Fruit fly (Drosophila melanogaster) whole organism, embryonic: ENCODE data around the gene CG6236.

Experiments
- Aef1 ChIP-seq: fragments of 200-800 bp; sonication (Bioruptor generic); IDR thresholded peaks from 3 replicates; pipeline ENCODE4 v1.3.6; 2022; ENCODE audit warnings: missing biosample characterization, missing genetic modification characterization
- Atf3 ChIP-seq: fragments of 200-800 bp; sonication (Bioruptor generic); optimal IDR thresholded peaks from 3 replicates; lab custom pipeline; 2016; ENCODE audit warnings: missing biosample characterization, missing genetic modification characterization
- BtbVII ChIP-seq: fragments of 200-800 bp; sonication (Bioruptor generic); optimal IDR thresholded peaks from 3 replicates; lab custom pipeline; 2017; ENCODE audit warnings: missing biosample characterization, mild to moderate bottlenecking, missing genetic modification characterization
- CG10267 ChIP-seq: fragments of 200-800 bp; sonication (Bioruptor generic); optimal IDR thresholded peaks from 2 replicates; lab custom pipeline; 2018; ENCODE audit warnings: missing biosample characterization, mild to moderate bottlenecking, missing genetic modification characterization, moderate library complexity
- CG10462 ChIP-seq: fragments of 200-800 bp; sonication (Bioruptor generic); optimal IDR thresholded peaks from 2 replicates; lab custom pipeline; 2016; ENCODE audit warnings: missing biosample characterization, missing genetic modification characterization
- CG15011 ChIP-seq: fragments of 200-800 bp; sonication (Bioruptor generic); optimal IDR thresholded peaks from 3 replicates; lab custom pipeline; 2018; ENCODE audit warnings: missing biosample characterization, mild to moderate bottlenecking, missing genetic modification characterization
- CG15514 ChIP-seq: fragments of 200-800 bp; sonication (Bioruptor generic); optimal IDR thresholded peaks from 3 replicates; lab custom pipeline; 2017; ENCODE audit warnings: missing biosample characterization, missing genetic modification characterization, mild to moderate bottlenecking, moderate library complexity, missing genetic modification reagents
- CG15601 ChIP-seq: fragments of 200-800 bp; sonication (Bioruptor generic); optimal IDR thresholded peaks from 3 replicates; lab custom pipeline; 2019; ENCODE audit warnings: missing biosample characterization, mild to moderate bottlenecking, missing genetic modification characterization, moderate library complexity
- CG17328 ChIP-seq: fragments of 200-800 bp; sonication (Bioruptor generic); IDR thresholded peaks from 2 replicates; pipeline ENCODE4 v1.3.6; 2022; ENCODE audit warnings: missing biosample characterization, missing genetic modification characterization
- CG17359 ChIP-seq: fragments of 200-800 bp; sonication (Bioruptor generic); optimal IDR thresholded peaks from 3 replicates; lab custom pipeline; 2018; ENCODE audit warnings: missing biosample characterization, mild to moderate bottlenecking, missing genetic modification characterization, moderate library complexity
- CG18619 ChIP-seq: fragments of 200-800 bp; sonication (Bioruptor generic); optimal IDR thresholded peaks from 3 replicates; lab custom pipeline; 2017; ENCODE audit warnings: missing biosample characterization, mild to moderate bottlenecking, missing genetic modification characterization
- CG2120 ChIP-seq: fragments of 200-800 bp; sonication (Bioruptor generic); optimal IDR thresholded peaks from 3 replicates; lab custom pipeline; 2016; ENCODE audit warnings: missing biosample characterization, missing genetic modification characterization
- CG30020 ChIP-seq: fragments of 200-800 bp; optimal IDR thresholded peaks from 2 replicates; lab custom pipeline; 2019; ENCODE audit warnings: missing biosample characterization, mild to moderate bottlenecking, missing genetic modification characterization, moderate library complexity
- CG3163 ChIP-seq: fragments of 200-800 bp; sonication (Bioruptor generic); optimal IDR thresholded peaks from 3 replicates; lab custom pipeline; 2016; ENCODE audit warnings: missing biosample characterization, missing genetic modification characterization
- CG4282 ChIP-seq: fragments of 200-800 bp; sonication (Bioruptor generic); optimal IDR thresholded peaks from 2 replicates; lab custom pipeline; 2016; ENCODE audit warnings: missing biosample characterization, missing genetic modification characterization
- CG5953 ChIP-seq: fragments of 200-800 bp; sonication (Bioruptor generic); IDR thresholded peaks from 2 replicates; pipeline ENCODE4 v1.3.6; 2022; ENCODE audit warnings: missing biosample characterization, missing genetic modification characterization
- CG6683 ChIP-seq: fragments of 200-800 bp; sonication (Bioruptor generic); optimal IDR thresholded peaks from 2 replicates; lab custom pipeline; 2017; ENCODE audit warnings: missing biosample characterization, mild to moderate bottlenecking, missing genetic modification characterization, missing genetic modification reagents
- CG7357 ChIP-seq: fragments of 200-800 bp; sonication (Bioruptor generic); IDR thresholded peaks from 3 replicates; pipeline ENCODE4 v1.3.6; 2022; ENCODE audit warnings: missing biosample characterization, missing genetic modification characterization
- CG7963 ChIP-seq: fragments of 200-800 bp; sonication (Bioruptor generic); IDR thresholded peaks from 3 replicates; pipeline ENCODE4 v1.3.6; 2022; ENCODE audit warnings: missing biosample characterization, missing genetic modification characterization; ENCODE audit not compliant: partially characterized antibody
- CG8359 ChIP-seq: fragments of 200-800 bp; sonication (Bioruptor generic); optimal IDR thresholded peaks from 2 replicates; lab custom pipeline; 2017; ENCODE audit warnings: missing biosample characterization, mild to moderate bottlenecking, missing genetic modification characterization, borderline replicate concordance
- CG8924 ChIP-seq: fragments of 200-800 bp; optimal IDR thresholded peaks from 3 replicates; lab custom pipeline; 2019; ENCODE audit warnings: missing biosample characterization, mild to moderate bottlenecking, missing genetic modification characterization, moderate library complexity
- CG8944 ChIP-seq: fragments of 200-800 bp; sonication (Bioruptor generic); optimal IDR thresholded peaks from 3 replicates; lab custom pipeline; 2016; ENCODE audit warnings: missing biosample characterization, missing genetic modification characterization
- CTCF ChIP-seq: fragments of 200-800 bp; sonication (Bioruptor generic); optimal IDR thresholded peaks from 2 replicates; lab custom pipeline; 2017; ENCODE audit warnings: missing biosample characterization, mild to moderate bottlenecking, missing genetic modification characterization, moderate library complexity
- Dll ChIP-seq: fragments of 200-800 bp; sonication (Bioruptor generic); IDR thresholded peaks from 4 replicates; pipeline ENCODE4 v1.3.6; 2022; ENCODE audit warnings: missing biosample characterization, missing genetic modification characterization; ENCODE audit not compliant: partially characterized antibody
- Ets65A ChIP-seq: fragments of 200-800 bp; sonication (Bioruptor generic); peaks from one replicate; lab custom pipeline; 2016; ENCODE audit warnings: missing biosample characterization, missing genetic modification characterization
- HmgD ChIP-seq: fragments of 200-800 bp; sonication (Bioruptor generic); optimal IDR thresholded peaks from 3 replicates; lab custom pipeline; 2016; ENCODE audit warnings: missing biosample characterization, missing genetic modification characterization
- Jarid2 ChIP-seq: fragments of 200-800 bp; sonication (Bioruptor generic); optimal IDR thresholded peaks from 3 replicates; lab custom pipeline; 2017; ENCODE audit warnings: mild to moderate bottlenecking, missing biosample characterization, missing genetic modification reagents, missing genetic modification characterization
- MESR4 ChIP-seq: fragments of 200-800 bp; sonication (Bioruptor generic); optimal IDR thresholded peaks from 2 replicates; lab custom pipeline; 2018; ENCODE audit warnings: missing biosample characterization, mild to moderate bottlenecking, missing genetic modification characterization, moderate library complexity
- Med ChIP-seq: fragments of 200-800 bp; sonication (Bioruptor generic); peaks from one replicate; lab custom pipeline; 2016; ENCODE audit warnings: missing biosample characterization, missing genetic modification characterization, mild to moderate bottlenecking, inconsistent platforms, moderate library complexity
- NK7.1 ChIP-seq: fragments of 200-800 bp; sonication (Bioruptor generic); optimal IDR thresholded peaks from 3 replicates; lab custom pipeline; 2016; ENCODE audit warnings: missing biosample characterization, missing genetic modification characterization
- Nf-YC ChIP-seq: fragments of 200-800 bp; optimal IDR thresholded peaks from 3 replicates; lab custom pipeline; 2019; ENCODE audit warnings: missing biosample characterization, mild to moderate bottlenecking, missing genetic modification characterization, moderate library complexity
- Opbp ChIP-seq: fragments of 200-800 bp; sonication (Bioruptor generic); IDR thresholded peaks from 3 replicates; pipeline ENCODE4 v1.3.6; 2022; ENCODE audit warnings: missing biosample characterization, missing genetic modification characterization; ENCODE audit not compliant: partially characterized antibody
- Pdp1 ChIP-seq, 2 experiments: fragments of 200-800 bp; sonication (Bioruptor generic); optimal IDR thresholded peaks; 3 replicates each; lab custom pipeline; 2016; ENCODE audit warnings: missing biosample characterization in 2 of 2, missing genetic modification characterization in 2 of 2, mild to moderate bottlenecking in 1 of 2, moderate library complexity in 1 of 2
- cato ChIP-seq: fragments of 200-800 bp; sonication (Bioruptor generic); optimal IDR thresholded peaks from 2 replicates; lab custom pipeline; 2016; ENCODE audit warnings: missing biosample characterization, missing genetic modification characterization, borderline replicate concordance
- dm ChIP-seq: fragments of 200-800 bp; sonication (Bioruptor generic); optimal IDR thresholded peaks from 3 replicates; lab custom pipeline; 2016; ENCODE audit warnings: missing biosample characterization, missing genetic modification characterization
- ewg ChIP-seq: fragments of 200-800 bp; sonication (Bioruptor generic); optimal IDR thresholded peaks from 3 replicates; lab custom pipeline; 2017; ENCODE audit warnings: mild to moderate bottlenecking, missing biosample characterization, missing genetic modification reagents, missing genetic modification characterization
- gsb ChIP-seq: fragments of 200-800 bp; sonication (Bioruptor generic); IDR thresholded peaks from 2 replicates; pipeline ENCODE4 v1.3.6; 2022; ENCODE audit warnings: missing biosample characterization, missing genetic modification characterization
- kay ChIP-seq: fragments of 200-800 bp; sonication (Bioruptor generic); optimal IDR thresholded peaks from 2 replicates; lab custom pipeline; 2016; ENCODE audit warnings: missing biosample characterization, missing genetic modification characterization
- luna ChIP-seq: fragments of 200-800 bp; sonication (Bioruptor generic); optimal IDR thresholded peaks from 2 replicates; lab custom pipeline; 2016; ENCODE audit warnings: missing biosample characterization, missing genetic modification characterization
- nerfin-2 ChIP-seq: fragments of 200-800 bp; sonication (Bioruptor generic); IDR thresholded peaks from 2 replicates; pipeline ENCODE4 v1.3.6; 2022; ENCODE audit warnings: missing biosample characterization, missing genetic modification characterization; ENCODE audit not compliant: partially characterized antibody
- nom ChIP-seq: fragments of 200-800 bp; sonication (Bioruptor generic); optimal IDR thresholded peaks from 2 replicates; lab custom pipeline; 2017; ENCODE audit warnings: missing biosample characterization, missing genetic modification characterization, mild to moderate bottlenecking, moderate library complexity, missing genetic modification reagents
- odd ChIP-seq: fragments of 200-800 bp; sonication (Bioruptor generic); optimal IDR thresholded peaks from 2 replicates; lab custom pipeline; 2017; ENCODE audit warnings: missing biosample characterization, mild to moderate bottlenecking, missing genetic modification characterization
- p53 ChIP-seq: fragments of 200-800 bp; sonication (Bioruptor generic); optimal IDR thresholded peaks from 2 replicates; lab custom pipeline; 2016; ENCODE audit warnings: missing biosample characterization, missing genetic modification characterization
- pho ChIP-seq: fragments of 200-800 bp; sonication (Bioruptor generic); optimal IDR thresholded peaks from 2 replicates; lab custom pipeline; 2016; ENCODE audit warnings: missing biosample characterization, missing genetic modification characterization
- schlank ChIP-seq: fragments of 200-800 bp; sonication (Bioruptor generic); optimal IDR thresholded peaks from 2 replicates; lab custom pipeline; 2018; ENCODE audit warnings: missing biosample characterization, mild to moderate bottlenecking, missing genetic modification characterization
- zen ChIP-seq: fragments of 200-800 bp; sonication (Bioruptor generic); optimal IDR thresholded peaks from 3 replicates; lab custom pipeline; 2018; ENCODE audit warnings: missing biosample characterization, mild to moderate bottlenecking, missing genetic modification characterization, moderate library complexity

CG6236 gene

dm6 chr3R:15289828-15290641 lies 38.0 kb downstream of the CG6236 start (continued):
- TF ChIP-seq nom (GFP tag; lab: Kevin White, UChicago): peak; percentile 12
- no peak for TF ChIP-seq CG17359 (tag; lab: Kevin White, UChicago)

DNA sequence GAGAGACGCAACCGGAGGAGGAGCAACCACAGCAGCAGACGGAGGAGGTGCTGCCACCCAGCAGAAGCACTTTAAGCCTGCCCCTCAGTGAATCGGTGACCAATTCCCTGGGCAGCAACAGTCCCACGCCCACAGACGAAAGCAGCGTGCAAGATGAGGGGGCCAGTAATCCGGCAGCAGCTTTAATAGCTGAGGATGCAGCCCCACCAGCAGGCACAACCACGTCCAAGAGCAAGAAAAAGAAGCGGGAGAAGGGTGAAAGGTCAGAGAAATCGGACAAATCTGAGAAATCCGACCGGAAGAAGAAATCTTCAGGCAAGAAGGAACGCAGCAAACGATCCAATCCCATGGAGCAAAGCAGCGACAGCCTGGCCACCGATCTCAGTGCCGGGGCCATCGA lies 39.3 kb downstream of the CG6236 start:
- no peak for TF ChIP-seq CG18619 (GFP tag; lab: Kevin White, UChicago)
- TF ChIP-seq Med (GFP tag; lab: Kevin White, UChicago): peak; percentile 26
- peak; percentile 91 for TF ChIP-seq Ets65A (GFP tag; lab: Kevin White, UChicago)

- peak; percentile 25 for TF ChIP-seq ewg (GFP tag; lab: Kevin White, UChicago)
- TF ChIP-seq BtbVII (GFP tag; lab: Kevin White, UChicago): no peak
- TF ChIP-seq p53 (GFP tag; lab: Kevin White, UChicago): peak; percentile 5
- TF ChIP-seq CG10462 (GFP tag; lab: Kevin White, UChicago): peak; percentile 82
- TF ChIP-seq dm (GFP tag; lab: Kevin White, UChicago): peak; percentile 90
- TF ChIP-seq schlank (tag; lab: Kevin White, UChicago): no peak
- TF ChIP-seq CTCF (GFP tag; lab: Kevin White, UChicago): peak; percentile 52
- TF ChIP-seq cato: no peak
- TF ChIP-seq CG7963 (GFP tag; lab: Robert Waterston, UW): no peak
- TF ChIP-seq MESR4 (GFP tag; lab: Kevin White, UChicago): peak; percentile 63
- no peak for TF ChIP-seq CG15601 (tag; lab: Kevin White, UChicago)
- TF ChIP-seq CG10267: peak; percentile 54
- no peak for TF ChIP-seq Dll (GFP tag; lab: Robert Waterston, UW)
- no peak for TF ChIP-seq CG8944
- TF ChIP-seq luna (GFP tag; lab: Kevin White, UChicago): no peak
- TF ChIP-seq odd: no peak
- TF ChIP-seq Pdp1 (GFP tag; optimal IDR thresholded peaks at IDR 0.05; lab: Kevin White, UChicago): peak in 1 of 2 experiments; percentile 54
- TF ChIP-seq CG2120 (GFP tag; lab: Kevin White, UChicago): no peak
- no peak for TF ChIP-seq CG5953 (GFP tag; lab: Robert Waterston, UW)
- TF ChIP-seq zen: peak; percentile 43
- no peak for TF ChIP-seq CG8359 (GFP tag; lab: Kevin White, UChicago)
- TF ChIP-seq Nf-YC: no peak
- TF ChIP-seq Jarid2 (GFP tag; lab: Kevin White, UChicago): no peak
- TF ChIP-seq NK7.1 (GFP tag; lab: Kevin White, UChicago): no peak
- peak; percentile 42 for TF ChIP-seq kay (GFP tag; lab: Kevin White, UChicago)
- TF ChIP-seq Aef1 (GFP tag; lab: Robert Waterston, UW): no peak
- TF ChIP-seq nerfin-2 (GFP tag; lab: Robert Waterston, UW): no peak
- peak; percentile 37 for TF ChIP-seq CG8924 (tag; lab: Kevin White, UChicago)
- no peak for TF ChIP-seq gsb (GFP tag; lab: Robert Waterston, UW)
- no peak for TF ChIP-seq CG6683
- TF ChIP-seq Opbp (GFP tag; lab: Robert Waterston, UW): no peak
- TF ChIP-seq CG7357 (GFP tag; lab: Robert Waterston, UW): no peak
- TF ChIP-seq pho (GFP tag; lab: Kevin White, UChicago): peak; percentile 17
- peak; percentile 77 for TF ChIP-seq HmgD (GFP tag; lab: Kevin White, UChicago)
- peak; percentile 27 for TF ChIP-seq CG3163 (GFP tag; lab: Kevin White, UChicago)
- TF ChIP-seq CG30020 (tag; lab: Kevin White, UChicago): peak; percentile 23
- peak; percentile 46 for TF ChIP-seq CG4282 (GFP tag; lab: Kevin White, UChicago)
- TF ChIP-seq Atf3 (GFP tag; lab: Kevin White, UChicago): no peak
- TF ChIP-seq CG17328 (GFP tag; lab: Robert Waterston, UW): no peak
- TF ChIP-seq CG15514 (GFP tag; lab: Kevin White, UChicago): peak; percentile 83
- no peak for TF ChIP-seq CG15011 (GFP tag; lab: Kevin White, UChicago)
Observed at dm6 chr3R:15287763-15288162, 40.3 kb downstream of the CG6236 start.
